Fruit fly (Drosophila melanogaster) whole organism: Measurements from ENCODE around the gene Ack.
A peak's percentile ranks its signal among the peaks of the same experiment; 100 is the strongest.

ENCODE experiments used
- CG8478 ChIP-seq: fragments of >200 bp; optimal IDR thresholded peaks from 2 replicates; lab custom pipeline; 2018; ENCODE audit warnings: inconsistent platforms
- Dll ChIP-seq: fragments of >200 bp; optimal IDR thresholded peaks from 2 replicates; lab custom pipeline; 2017
- EcR ChIP-seq, 2 experiments: fragments of >200 bp; optimal IDR thresholded peaks; 2 replicates each; lab custom pipeline; 2017; ENCODE audit warnings: missing biosample characterization in 2 of 2, missing genetic modification characterization in 2 of 2, missing genetic modification reagents in 2 of 2
- pan ChIP-seq: fragments of >200 bp; optimal IDR thresholded peaks from 2 replicates; lab custom pipeline; 2017
- psq ChIP-seq: fragments of >200 bp; optimal IDR thresholded peaks from 2 replicates; lab custom pipeline; 2017
- usp ChIP-seq: fragments of >200 bp; optimal IDR thresholded peaks from 2 replicates; lab custom pipeline; 2017; ENCODE audit warnings: missing biosample characterization, missing genetic modification characterization, mixed read lengths

Gene Ack

DNA sequence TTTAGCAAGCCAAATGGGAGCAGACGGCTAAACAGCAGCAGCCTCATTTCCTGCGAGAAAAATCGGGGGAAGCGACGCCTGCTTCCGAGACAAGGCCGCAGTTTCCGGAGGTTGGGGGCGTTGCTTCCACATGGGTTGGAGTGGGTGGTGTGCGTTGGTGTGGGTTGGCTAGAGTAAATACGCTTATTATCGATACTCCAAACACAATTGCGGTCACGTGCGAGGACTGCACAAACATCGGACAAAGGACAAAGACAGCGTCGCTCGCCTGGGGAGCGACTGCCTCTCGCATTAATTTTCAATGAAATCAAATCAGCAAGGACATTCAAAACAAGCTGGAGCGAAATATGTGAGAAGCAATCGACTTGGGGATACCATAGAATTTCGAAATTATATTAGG is 26.7 kb upstream of the Ack start:
- no peak for TF ChIP-seq CG8478 (lab: Kevin White, UChicago)
- TF ChIP-seq usp (GFP tag; lab: Kevin White, UChicago) = no peak
- TF ChIP-seq Dll (lab: Kevin White, UChicago) = no peak
- TF ChIP-seq pan (lab: Kevin White, UChicago) = no peak
- TF ChIP-seq EcR (GFP tag; optimal IDR thresholded peaks at IDR 0.05; lab: Kevin White, UChicago) = no peak
- no peak for TF ChIP-seq psq (lab: Kevin White, UChicago)

DNA sequence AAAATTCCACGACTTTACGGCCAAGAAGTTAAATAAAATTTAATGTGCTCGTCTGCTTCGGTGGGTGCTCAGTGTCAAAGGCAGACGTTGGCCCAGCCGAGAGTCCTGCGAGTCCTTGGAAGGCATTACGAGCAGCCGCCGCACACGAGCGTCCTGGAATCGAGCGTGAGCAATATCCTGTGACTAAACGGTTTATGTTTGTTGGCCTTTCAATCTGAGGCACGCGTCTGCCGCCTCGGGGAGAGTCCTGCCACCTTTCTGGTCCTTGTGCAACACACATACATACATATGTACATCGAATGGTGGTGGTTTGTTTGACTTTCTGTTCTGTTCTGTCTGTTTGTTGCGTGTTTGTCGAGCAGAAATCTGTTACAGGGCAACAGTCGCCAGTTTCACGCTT is 24.5 kb upstream of the Ack start:
- TF ChIP-seq pan (lab: Kevin White, UChicago) (no peak), Dll (lab: Kevin White, UChicago) (no peak), psq (lab: Kevin White, UChicago) (no peak), CG8478 (lab: Kevin White, UChicago) (no peak), EcR (GFP tag; optimal IDR thresholded peaks at IDR 0.05; lab: Kevin White, UChicago) (no peak), usp (GFP tag; lab: Kevin White, UChicago) (no peak)

DNA sequence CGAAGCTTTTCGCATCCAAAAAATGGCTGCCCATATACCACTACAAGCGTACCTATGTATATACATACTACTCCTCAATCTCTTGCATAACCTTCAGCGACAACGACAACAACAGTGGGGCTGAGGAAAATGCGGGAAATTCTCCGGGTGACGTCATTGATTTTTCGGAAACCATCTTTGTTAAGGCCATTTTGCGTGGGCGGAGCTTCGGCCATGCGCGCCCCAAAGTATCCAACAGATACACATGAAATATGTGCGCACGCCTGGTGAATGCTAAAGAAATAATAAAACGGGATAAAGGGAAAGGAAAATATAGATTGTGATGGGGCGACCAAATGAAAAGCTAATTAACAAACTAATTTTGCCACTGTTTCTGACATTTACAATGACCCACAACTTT is 22.1 kb upstream of the Ack start:
- no peak for TF ChIP-seq usp (GFP tag; lab: Kevin White, UChicago)
- TF ChIP-seq pan (lab: Kevin White, UChicago) = no peak
- TF ChIP-seq Dll (lab: Kevin White, UChicago) = no peak
- no peak for TF ChIP-seq CG8478 (lab: Kevin White, UChicago)
- no peak for TF ChIP-seq psq (lab: Kevin White, UChicago)
- TF ChIP-seq EcR (GFP tag; optimal IDR thresholded peaks at IDR 0.05; lab: Kevin White, UChicago) = no peak

DNA sequence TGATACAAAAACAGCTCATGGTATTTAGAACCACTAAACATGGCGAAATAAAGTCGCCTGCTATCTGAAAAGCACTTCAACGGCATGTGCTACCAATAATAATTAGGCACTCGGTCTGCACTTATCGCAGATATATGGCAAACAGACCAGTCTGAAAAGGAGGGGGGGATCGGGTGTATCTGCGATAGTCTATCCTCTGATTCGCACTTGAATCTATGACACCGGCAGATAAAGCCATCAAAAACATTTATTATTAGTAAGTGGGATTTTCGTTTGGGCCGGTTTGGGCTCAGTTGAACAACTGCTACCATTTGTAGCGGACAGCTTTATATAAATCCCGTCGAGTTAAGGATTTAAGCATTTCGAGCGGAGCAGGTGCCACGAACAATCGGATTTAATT is 20.7 kb upstream of the Ack start, which contains the start of gene CG14989:
Gene CG14989, plus strand, starts transcription at position 301 of the 400 bp plus-strand sequence.
- TF ChIP-seq CG8478 (lab: Kevin White, UChicago) (no peak), psq (lab: Kevin White, UChicago) (no peak), Dll (lab: Kevin White, UChicago) (no peak), usp (GFP tag; lab: Kevin White, UChicago) (no peak), EcR (GFP tag; optimal IDR thresholded peaks at IDR 0.05; lab: Kevin White, UChicago) (no peak), pan (lab: Kevin White, UChicago) (no peak)

DNA sequence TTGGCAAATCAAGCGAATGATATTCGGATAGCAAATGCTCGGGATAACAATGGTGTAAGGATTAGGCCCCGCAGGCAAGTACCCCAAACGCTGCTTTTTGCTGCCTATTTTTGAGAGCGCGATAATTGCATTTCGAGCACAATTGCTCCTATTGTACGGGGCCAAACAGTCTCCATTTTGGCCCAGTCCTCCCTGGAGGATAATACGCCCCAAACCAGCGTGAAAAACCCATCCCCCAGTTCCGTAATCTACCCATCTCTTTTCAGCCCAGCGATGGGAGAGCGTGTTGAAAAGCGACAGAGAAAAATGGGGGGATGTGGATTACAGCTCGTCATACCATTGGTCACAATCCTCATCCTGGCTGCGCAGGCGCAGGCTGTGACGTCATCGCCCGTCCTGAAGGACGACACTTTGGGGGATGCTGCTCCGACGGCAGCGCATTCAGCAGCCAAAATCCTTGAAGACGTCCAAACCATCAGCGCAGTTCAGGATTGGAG is 19.2 kb upstream of the Ack start, which contains the start of gene Gad1:
Gene Gad1, minus strand, starts transcription at position 51 of the 497 bp plus-strand sequence.
- TF ChIP-seq pan (lab: Kevin White, UChicago) = no peak
- no peak for TF ChIP-seq Dll (lab: Kevin White, UChicago)
- no peak for TF ChIP-seq psq (lab: Kevin White, UChicago)
- TF ChIP-seq EcR (GFP tag; optimal IDR thresholded peaks at IDR 0.05; lab: Kevin White, UChicago) = no peak
- no peak for TF ChIP-seq usp (GFP tag; lab: Kevin White, UChicago)
- TF ChIP-seq CG8478 (lab: Kevin White, UChicago) = no peak

DNA sequence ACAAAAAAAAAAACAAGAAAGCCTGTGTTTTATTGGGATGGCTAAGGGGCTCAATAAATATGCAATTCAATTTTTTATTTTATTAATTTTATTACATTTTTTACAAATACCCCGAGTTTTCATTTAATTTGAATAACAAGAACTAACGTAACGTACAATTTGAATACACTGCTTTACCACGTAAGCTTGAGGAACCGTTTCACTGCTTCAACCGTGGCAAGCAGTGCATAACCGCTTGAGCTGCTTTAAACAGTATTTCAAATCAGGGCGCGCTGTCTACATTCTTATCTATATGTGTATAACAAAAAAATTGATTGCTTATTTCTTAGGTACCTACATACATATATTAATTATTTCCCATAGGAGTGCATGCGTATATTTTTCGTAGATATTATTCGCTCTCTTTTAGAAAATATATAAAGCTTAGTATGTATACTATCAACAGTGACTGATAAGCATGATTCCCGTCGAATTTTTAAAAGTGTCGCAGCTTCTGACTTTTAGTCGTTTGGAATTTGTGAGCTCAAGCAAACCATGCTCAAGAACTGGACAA is 15.2 kb upstream of the Ack start, which contains the start of gene CG14990:
Gene CG14990, plus strand, starts transcription at position 503 of the 553 bp plus-strand sequence.
- no peak for TF ChIP-seq CG8478 (lab: Kevin White, UChicago)
- no peak for TF ChIP-seq EcR (GFP tag; optimal IDR thresholded peaks at IDR 0.05; lab: Kevin White, UChicago)
- no peak for TF ChIP-seq Dll (lab: Kevin White, UChicago)
- TF ChIP-seq psq (lab: Kevin White, UChicago) = no peak
- no peak for TF ChIP-seq usp (GFP tag; lab: Kevin White, UChicago)
- no peak for TF ChIP-seq pan (lab: Kevin White, UChicago)

DNA sequence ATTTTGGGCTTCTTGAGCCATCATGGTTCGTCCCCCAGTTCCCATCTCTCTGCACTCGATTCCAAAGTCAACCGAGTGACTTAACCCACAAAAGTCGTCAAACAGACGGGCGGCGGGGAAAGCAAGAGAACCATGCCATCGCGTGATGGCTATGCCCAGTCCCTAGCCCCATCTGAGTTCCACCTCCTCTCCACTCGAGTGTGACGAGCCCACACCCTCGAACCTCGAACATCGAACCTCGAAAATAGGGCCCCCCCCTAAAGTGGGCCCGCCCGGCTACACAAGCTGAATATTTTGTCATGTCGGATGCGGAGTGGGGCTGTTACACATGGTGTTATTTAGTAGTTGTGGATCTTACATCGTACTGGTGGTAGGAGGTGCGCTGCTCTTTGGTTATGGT is 11.4 kb upstream of the Ack start:
- no peak for TF ChIP-seq pan (lab: Kevin White, UChicago)
- TF ChIP-seq CG8478 (lab: Kevin White, UChicago) = no peak
- TF ChIP-seq psq (lab: Kevin White, UChicago) = no peak

DNA sequence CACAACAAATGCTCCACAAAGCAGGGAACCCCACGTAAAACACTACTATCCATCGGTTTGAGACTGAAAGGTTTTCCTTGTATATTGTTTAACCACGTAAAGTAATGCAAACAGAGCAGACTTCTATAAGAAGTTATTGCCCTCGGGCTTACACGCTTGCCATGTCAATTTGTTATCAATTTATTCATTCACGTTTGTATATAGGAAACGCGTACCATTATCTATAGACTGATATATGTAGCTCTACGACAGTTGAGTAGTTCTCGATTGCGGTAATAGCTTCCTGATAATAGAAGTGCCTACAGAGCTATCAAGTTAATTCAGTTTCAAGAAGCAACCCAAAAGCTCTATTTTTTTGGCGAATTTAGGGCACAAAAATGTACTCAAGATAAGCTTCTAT is 8.8 kb upstream of the Ack start:
- TF ChIP-seq EcR (GFP tag; optimal IDR thresholded peaks at IDR 0.05; lab: Kevin White, UChicago) (peak in 1 of 2 experiments; percentile 29), psq (lab: Kevin White, UChicago) (no peak)

DNA sequence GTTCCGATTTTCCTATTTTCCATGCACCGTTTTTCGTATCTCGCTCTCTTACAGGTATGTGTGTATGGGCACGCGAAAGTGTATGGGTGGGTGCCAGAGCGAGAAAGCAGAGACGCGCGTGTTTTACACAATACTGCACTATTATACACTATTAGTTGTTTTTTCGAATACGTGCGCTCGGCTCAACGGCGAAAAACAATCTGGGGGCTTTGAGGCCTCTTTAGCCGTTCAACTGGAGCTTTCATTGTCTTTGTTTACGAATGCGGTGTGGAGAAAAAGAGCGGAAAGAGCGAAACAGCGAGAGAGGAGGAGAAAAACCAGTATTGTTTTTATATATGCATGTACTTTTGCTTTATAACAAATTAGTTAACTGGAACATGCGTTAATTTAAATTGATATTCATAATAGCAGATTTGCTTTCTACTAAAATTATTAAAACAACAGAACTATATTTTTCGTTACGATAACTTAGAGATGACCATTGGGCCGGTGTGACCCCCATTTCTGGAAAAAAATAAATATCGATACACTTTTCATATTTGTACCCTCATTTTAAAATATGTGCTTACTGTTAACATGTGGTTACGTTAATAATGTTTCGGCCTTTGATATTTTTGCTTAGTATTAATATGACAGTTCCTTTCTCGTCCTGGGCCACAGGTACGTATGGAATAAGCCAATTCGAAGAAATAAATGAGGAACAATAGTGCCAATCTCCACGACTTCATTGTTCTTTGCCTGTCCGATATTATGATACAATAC is 5.3 kb upstream of the Ack start, which contains the start of gene CG14995:
Gene CG14995, minus strand, starts transcription at position 761 of the 762 bp plus-strand sequence.
- TF ChIP-seq psq (lab: Kevin White, UChicago) = peak; percentile 74
- no peak for TF ChIP-seq Dll (lab: Kevin White, UChicago)
- TF ChIP-seq CG8478 (lab: Kevin White, UChicago) = no peak
- TF ChIP-seq pan (lab: Kevin White, UChicago) = no peak

DNA sequence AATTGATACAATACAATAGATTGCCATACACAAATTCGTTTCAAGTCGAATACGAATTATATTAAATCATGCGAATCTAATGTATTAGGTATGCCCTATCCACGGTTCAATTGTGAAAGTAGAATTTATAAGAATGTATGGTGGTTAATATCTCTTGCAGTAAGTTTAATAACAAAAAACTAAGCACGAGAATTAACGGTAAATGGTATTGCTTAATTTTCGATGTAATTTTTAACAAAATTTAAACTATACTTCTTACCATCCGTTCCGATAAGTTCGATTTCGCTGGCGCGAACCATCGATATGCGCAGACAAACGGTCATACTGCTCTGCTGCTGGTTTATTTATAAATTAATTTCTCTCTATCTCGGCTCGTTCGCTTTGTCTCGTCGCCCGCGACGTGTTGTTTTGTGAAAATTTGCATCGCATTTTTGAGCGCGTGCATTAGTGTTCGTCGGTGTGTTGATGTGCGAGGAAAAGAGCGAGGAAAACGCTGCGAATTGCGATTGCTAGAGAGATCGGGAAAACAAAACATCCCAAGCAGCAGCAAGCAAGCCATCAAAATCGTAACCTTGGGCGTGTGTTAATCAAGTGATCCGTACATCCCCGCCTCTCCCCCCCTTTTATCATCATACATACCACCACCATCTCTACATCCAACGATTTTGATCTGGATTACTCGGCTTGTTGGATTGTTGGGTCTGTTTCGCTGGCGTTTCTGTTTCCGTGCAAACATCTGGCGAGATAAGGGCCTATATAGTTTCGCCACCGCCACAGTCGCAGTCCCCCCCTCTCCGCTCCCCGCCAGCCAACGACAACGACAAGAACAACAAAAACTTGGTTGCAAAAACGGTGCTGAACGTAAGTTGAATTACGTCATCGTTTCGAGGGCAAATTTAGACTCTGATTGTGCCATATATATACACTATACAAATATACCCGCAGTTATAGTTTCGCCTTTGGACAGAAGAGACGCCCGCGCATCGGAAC is 4.4 kb upstream of the Ack start, which contains the start of gene Fit1:
Gene Fit1, plus strand, starts transcription at position 307 of the 990 bp plus-strand sequence.
- no peak for TF ChIP-seq usp (GFP tag; lab: Kevin White, UChicago)
- TF ChIP-seq CG8478 (lab: Kevin White, UChicago) = no peak
- no peak for TF ChIP-seq EcR (GFP tag; optimal IDR thresholded peaks at IDR 0.05; lab: Kevin White, UChicago)
- no peak for TF ChIP-seq Dll (lab: Kevin White, UChicago)
- no peak for TF ChIP-seq psq (lab: Kevin White, UChicago)
- no peak for TF ChIP-seq pan (lab: Kevin White, UChicago)
